Fruit fly (Drosophila melanogaster): ENCODE measurements around the gene Nak.

Nak gene

DNA sequence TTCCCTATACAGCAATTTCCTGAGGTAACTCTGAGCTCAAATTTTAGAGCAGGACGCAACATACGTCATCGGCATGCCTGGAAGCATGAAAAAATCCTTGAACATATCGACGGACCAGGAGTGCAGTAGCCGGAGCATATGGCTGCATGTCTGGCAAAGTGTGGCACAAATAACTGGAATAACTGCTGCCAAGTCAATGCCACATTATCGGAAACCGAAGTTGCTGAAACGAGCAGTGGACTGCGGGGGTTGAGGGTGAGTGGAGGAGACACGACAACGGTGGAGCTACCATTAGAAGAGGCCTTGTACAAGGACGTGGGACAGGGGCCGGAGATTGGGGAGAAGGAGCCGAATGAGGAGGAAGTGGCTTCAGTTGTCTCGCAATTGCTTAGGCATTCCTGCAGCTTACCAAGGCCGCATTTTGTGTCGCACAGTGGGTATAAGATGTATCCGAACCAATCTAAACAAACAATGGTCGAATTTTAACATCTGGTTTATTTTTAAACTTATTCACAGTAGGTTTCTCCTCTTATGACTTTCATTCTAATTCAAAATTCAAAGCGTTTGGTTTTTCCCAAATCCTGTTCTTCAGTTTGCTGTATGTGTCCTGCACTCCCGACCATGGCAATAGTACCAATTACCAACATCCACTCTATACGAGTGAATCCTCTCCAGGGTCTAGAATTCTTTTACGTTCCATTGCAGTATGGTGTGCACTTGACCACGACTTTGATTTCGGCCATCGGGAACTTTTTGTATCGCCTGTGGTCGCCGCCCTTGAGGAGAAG, 22.6 kb downstream of the Nak start, which contains the start of gene CG46304:
TSS of gene CG46304 (plus strand) at position 541 of the 788 bp plus-strand sequence.
- TF ChIP-seq usp (GFP tag; optimal IDR thresholded peaks at IDR 0.05) (no peak), CG8478 (optimal IDR thresholded peaks at IDR 0.05) (no peak), pan (optimal IDR thresholded peaks at IDR 0.05) (no peak), psq (optimal IDR thresholded peaks at IDR 0.05) (no peak), EcR (GFP tag; optimal IDR thresholded peaks at IDR 0.05) (peak in 1 of 2 experiments; percentile 85)

DNA sequence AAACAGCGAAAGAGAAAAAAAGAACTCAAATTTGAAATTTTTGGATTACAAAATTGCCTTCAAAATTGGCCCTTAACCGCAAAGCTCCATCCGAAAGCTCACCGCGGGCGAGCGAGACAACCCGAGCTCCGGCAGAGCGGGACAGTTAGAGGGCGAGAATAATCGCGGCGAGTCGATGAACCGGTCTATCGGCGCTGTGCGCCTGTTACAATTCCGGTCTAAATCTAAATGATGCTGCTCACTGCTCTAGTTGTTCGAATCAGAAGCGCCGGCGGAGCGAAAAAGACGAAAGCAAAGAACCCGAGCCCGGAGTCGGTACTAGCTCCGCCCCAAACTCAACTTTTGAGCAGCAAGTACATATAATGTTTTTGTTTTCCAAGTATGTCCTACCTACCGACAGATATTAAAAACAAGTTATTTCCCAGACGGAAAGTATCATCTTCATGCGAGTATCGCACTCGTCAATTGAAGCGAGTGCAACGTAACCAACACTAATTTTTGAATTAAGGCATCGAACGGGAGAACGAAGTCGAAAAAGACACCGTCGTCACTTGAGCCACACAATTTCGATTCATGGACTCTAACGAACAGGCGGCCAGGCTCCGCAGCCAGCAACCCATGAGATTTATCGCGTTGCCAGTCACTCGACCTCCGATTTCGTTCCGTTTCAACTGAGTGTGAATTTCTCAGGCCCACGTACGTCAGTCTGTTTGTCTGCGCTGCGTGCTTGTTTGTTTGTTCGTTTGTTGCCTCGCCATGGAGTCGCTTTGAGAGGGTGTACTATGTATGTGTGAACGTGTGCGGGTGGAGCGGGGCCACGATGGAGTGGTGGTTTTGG, 24.1 kb downstream of the Nak start:
- TF ChIP-seq EcR (GFP tag; optimal IDR thresholded peaks at IDR 0.05) (peak in 1 of 2 experiments; percentile 25), pan (optimal IDR thresholded peaks at IDR 0.05) (no peak), Dll (optimal IDR thresholded peaks at IDR 0.05) (peak; percentile 3), CG8478 (optimal IDR thresholded peaks at IDR 0.05) (peak; percentile 75), psq (optimal IDR thresholded peaks at IDR 0.05) (no peak), usp (GFP tag; optimal IDR thresholded peaks at IDR 0.05) (no peak)

DNA sequence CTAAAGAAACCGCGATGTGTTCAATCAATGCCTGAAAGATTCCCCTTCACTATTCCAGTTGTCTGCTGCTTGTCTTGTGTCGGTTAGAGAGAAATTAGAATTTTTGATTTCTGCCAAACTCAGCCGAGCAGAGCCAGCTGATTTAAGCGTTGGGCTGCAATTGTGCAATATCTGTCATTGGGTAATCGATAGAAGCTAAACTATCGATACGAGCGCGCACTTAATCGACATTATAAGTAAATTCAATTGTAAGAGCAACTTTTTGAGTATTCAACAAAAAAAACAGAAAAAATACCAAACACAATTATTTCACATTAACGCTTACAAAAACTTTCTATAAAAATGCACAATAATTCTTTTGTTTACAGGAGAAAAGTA, 24.8 kb downstream of the Nak start, which contains the start of gene ssp3:
TSS of gene ssp3 (minus strand) at position 164 of the 378 bp plus-strand sequence.
- TF ChIP-seq psq (optimal IDR thresholded peaks at IDR 0.05) (no peak), CG8478 (optimal IDR thresholded peaks at IDR 0.05) (no peak), pan (optimal IDR thresholded peaks at IDR 0.05) (no peak), usp (GFP tag; optimal IDR thresholded peaks at IDR 0.05) (no peak), EcR (GFP tag; optimal IDR thresholded peaks at IDR 0.05) (no peak), Dll (optimal IDR thresholded peaks at IDR 0.05) (no peak)

DNA sequence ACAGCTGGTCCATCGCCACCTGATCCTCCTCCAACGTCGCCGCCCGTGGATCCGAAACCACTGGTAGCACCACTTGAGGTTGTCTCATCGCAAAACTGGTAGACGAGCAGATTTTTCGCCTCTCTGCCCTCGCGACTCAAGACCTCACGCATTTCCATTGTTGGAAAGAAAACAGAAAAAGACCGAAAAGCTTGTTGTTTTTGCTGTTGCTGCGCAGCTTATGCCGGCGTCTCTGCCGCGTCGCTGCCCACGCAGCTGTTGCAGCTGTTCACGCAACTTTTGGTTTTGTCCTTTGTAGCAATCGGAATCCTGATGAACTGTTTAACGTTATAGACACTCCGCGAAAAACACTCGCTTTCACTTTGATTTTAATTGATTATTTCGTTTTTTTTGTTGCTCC, 25.2 kb downstream of the Nak start:
- TF ChIP-seq EcR (GFP tag; optimal IDR thresholded peaks at IDR 0.05) (no peak), Dll (optimal IDR thresholded peaks at IDR 0.05) (no peak), usp (GFP tag; optimal IDR thresholded peaks at IDR 0.05) (no peak), CG8478 (optimal IDR thresholded peaks at IDR 0.05) (no peak), psq (optimal IDR thresholded peaks at IDR 0.05) (no peak), pan (optimal IDR thresholded peaks at IDR 0.05) (no peak)

DNA sequence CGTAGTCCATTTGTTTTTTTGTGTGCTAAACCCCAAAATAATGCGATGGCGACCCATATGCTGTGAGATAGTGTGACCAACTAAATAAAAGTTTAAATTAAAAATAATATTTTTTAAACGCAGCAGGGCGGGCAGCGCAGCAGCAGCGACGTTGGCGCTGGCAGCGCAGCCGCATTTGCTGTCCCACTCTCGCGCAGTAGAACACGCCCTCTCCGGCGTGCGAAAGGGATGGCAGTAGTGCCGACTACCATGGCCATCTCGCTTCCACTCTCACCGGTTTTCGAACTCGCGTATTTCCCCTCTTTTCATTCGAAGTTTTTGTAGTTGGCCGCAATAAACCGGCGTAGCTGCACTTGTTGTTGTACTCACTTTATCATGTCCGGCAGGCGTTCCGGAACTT, 32.5 kb downstream of the Nak start:
- TF ChIP-seq pan (optimal IDR thresholded peaks at IDR 0.05) (no peak), Dll (optimal IDR thresholded peaks at IDR 0.05) (no peak), CG8478 (optimal IDR thresholded peaks at IDR 0.05) (peak; percentile 92), usp (GFP tag; optimal IDR thresholded peaks at IDR 0.05) (no peak), EcR (GFP tag; optimal IDR thresholded peaks at IDR 0.05) (no peak)

DNA sequence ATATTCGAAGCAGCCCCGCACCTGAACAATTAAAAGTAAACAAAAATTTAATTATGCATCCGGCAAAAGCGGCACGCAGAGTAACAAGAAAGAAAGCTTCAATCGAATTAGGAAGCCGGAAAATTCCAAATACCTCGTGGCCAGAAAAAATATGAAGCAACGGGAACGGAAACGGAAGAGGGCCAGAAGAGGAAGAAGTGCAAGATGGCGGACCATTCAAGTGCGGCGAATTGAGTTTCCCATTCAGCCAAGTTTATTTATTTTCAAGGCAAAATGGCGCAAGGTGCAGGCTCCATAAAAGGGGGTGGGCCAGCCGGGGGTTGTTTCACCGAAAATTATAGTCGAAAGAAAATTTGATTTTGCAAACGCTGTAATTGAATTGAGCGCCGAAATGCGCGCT, 34.0 kb downstream of the Nak start:
- TF ChIP-seq pan (optimal IDR thresholded peaks at IDR 0.05) (no peak), usp (GFP tag; optimal IDR thresholded peaks at IDR 0.05) (no peak), EcR (GFP tag; optimal IDR thresholded peaks at IDR 0.05) (no peak), CG8478 (optimal IDR thresholded peaks at IDR 0.05) (no peak)

DNA sequence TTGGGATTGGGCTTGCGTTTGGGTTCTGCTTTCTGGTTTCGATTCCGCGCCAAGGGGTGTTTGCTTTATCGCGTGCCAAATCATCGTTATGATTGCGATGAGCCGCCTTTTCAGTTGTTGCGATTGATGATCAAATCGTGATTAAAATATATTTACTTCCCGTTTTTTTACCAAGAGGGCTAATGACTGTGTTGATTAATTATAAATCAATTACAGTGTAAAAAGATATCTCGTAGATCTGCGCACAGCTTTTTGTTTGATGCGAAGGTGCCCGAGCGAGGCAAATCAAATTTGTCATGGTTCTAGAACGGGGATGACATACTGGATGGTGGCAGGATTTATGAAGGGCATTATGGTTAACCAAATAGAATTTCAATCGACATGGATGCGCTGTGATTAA, 34.7 kb downstream of the Nak start:
- TF ChIP-seq CG8478 (optimal IDR thresholded peaks at IDR 0.05) (no peak), psq (optimal IDR thresholded peaks at IDR 0.05) (no peak), usp (GFP tag; optimal IDR thresholded peaks at IDR 0.05) (no peak), EcR (GFP tag; optimal IDR thresholded peaks at IDR 0.05) (no peak), pan (optimal IDR thresholded peaks at IDR 0.05) (no peak), Dll (optimal IDR thresholded peaks at IDR 0.05) (no peak)

DNA sequence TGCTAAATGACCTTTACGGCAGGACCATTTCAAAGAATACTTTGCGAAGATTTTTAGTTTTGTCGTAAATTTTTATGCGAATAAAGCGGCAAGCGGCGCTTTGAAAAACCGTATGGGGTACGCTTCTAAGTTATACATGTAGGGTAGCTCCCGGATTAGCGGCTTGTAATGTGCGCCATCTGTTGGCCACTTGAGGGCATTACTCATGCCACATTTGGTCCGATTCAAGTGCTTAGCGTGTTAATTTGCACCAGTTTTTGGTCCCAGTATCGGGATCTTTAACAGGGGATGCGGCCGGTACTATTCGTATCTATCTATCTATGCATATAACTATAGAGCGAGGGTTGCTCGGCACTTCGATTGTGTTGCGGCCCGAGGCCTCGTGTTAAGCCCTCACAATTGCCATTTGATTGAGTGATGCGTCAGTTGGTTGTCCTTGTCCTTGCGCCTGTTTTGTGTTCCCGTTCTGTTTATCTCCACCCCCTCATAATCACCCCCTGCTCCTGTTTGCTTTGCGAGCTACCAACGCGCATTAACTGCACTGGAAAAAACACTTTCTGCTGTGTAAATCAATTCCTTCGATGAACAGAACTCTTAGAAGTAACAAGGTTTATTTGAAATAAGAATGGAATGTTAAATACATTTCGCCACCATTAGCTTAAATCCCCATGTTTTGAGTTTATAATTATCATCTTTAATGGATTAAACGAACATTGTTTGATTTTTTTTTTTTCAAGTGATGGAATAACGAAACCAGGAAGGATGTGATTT, 38.0 kb downstream of the Nak start:
- TF ChIP-seq CG8478 (optimal IDR thresholded peaks at IDR 0.05) (no peak), Dll (optimal IDR thresholded peaks at IDR 0.05) (no peak), psq (optimal IDR thresholded peaks at IDR 0.05) (no peak), pan (optimal IDR thresholded peaks at IDR 0.05) (no peak), EcR (GFP tag; optimal IDR thresholded peaks at IDR 0.05) (no peak), usp (GFP tag; optimal IDR thresholded peaks at IDR 0.05) (no peak)

DNA sequence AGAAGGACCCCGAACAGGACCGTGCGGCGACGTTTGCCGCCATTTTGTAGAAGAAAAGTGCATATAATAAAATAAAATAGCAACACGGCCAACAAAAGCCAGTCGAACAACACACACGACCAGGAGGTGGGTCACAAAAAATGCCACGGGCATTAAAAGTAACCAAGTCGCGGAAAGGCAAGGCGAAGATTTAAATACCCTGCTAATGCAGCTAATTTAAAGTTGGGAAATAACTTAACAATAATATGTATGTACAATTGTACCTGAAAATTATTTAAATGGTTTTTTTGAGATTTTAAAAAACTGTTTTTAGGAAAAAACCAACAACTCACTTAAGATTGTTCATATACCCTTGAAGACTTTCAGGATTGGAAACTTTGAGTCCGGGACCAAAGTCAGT, 38.9 kb downstream of the Nak start:
- TF ChIP-seq pan (optimal IDR thresholded peaks at IDR 0.05) = no peak
- TF ChIP-seq CG8478 (optimal IDR thresholded peaks at IDR 0.05) = no peak
- no peak for TF ChIP-seq Dll (optimal IDR thresholded peaks at IDR 0.05)
- no peak for TF ChIP-seq EcR (GFP tag; optimal IDR thresholded peaks at IDR 0.05)
- TF ChIP-seq psq (optimal IDR thresholded peaks at IDR 0.05) = no peak
- no peak for TF ChIP-seq usp (GFP tag; optimal IDR thresholded peaks at IDR 0.05)

DNA sequence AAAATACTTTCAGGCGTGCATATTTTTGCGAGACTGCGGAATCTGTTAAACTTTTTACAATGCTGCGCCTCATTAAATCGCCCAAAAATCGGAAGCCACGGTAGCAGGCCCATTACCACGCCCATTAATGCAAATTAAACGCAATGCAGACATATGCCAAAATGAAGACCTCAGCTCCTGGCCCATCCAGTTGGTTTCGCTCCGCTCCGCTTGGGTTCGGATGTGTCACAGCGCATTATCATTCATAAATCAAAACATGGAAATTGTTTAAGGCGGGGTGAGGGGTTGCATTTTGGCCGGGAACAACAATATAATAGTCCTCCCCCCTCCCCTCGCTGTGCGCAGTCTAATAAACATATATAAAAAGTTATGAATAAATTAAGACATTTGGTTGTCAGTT, 40.7 kb downstream of the Nak start:
- TF ChIP-seq CG8478 (optimal IDR thresholded peaks at IDR 0.05) (no peak), psq (optimal IDR thresholded peaks at IDR 0.05) (no peak), EcR (GFP tag; optimal IDR thresholded peaks at IDR 0.05) (no peak), Dll (optimal IDR thresholded peaks at IDR 0.05) (no peak), usp (GFP tag; optimal IDR thresholded peaks at IDR 0.05) (no peak), pan (optimal IDR thresholded peaks at IDR 0.05) (no peak)

DNA sequence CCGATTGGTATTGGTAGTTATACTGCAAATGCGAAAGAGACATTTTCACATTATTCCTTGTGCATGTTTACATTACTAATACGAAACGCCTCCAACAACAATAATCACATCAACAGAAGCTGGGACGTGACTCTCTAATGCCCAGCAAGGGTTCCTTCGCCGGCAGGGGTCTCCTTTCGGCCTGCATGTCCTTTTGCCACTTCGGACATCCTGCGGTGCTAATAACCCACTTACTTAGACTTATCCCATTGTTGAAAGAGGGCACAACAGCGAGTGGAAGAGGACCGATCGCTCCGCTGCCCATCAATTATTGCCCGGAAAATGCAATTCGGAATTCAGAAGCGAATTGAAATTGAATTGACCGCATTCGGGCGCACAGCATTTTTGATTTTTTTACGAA, 42.6 kb downstream of the Nak start:
- TF ChIP-seq Dll (optimal IDR thresholded peaks at IDR 0.05) (no peak), usp (GFP tag; optimal IDR thresholded peaks at IDR 0.05) (no peak), EcR (GFP tag; optimal IDR thresholded peaks at IDR 0.05) (no peak), psq (optimal IDR thresholded peaks at IDR 0.05) (no peak), CG8478 (optimal IDR thresholded peaks at IDR 0.05) (no peak), pan (optimal IDR thresholded peaks at IDR 0.05) (no peak)

Measured in whole organism.